Fruit fly (Drosophila melanogaster): ENCODE results near the gene stx.

Gene stx

dm6 chrX:10773562-10773961 is 28.8 kb upstream of the stx start:
- TF ChIP-seq Sin3A (optimal IDR thresholded peaks at IDR 0.05): no peak
- TF ChIP-seq insv (optimal IDR thresholded peaks at IDR 0.05): no peak
- no peak for TF ChIP-seq h (optimal IDR thresholded peaks at IDR 0.05)
- no peak for TF ChIP-seq ttk (optimal IDR thresholded peaks at IDR 0.05)
- TF ChIP-seq psq (optimal IDR thresholded peaks at IDR 0.05): no peak
- TF ChIP-seq Myc (optimal IDR thresholded peaks at IDR 0.05): no peak

- TF ChIP-seq Myc (optimal IDR thresholded peaks at IDR 0.05): no peak
- no peak for TF ChIP-seq psq (optimal IDR thresholded peaks at IDR 0.05)
- no peak for TF ChIP-seq h (optimal IDR thresholded peaks at IDR 0.05)
- TF ChIP-seq Sin3A (optimal IDR thresholded peaks at IDR 0.05): no peak
- TF ChIP-seq insv (optimal IDR thresholded peaks at IDR 0.05): no peak
These were observed 27.9 kb upstream of the stx start for dm6 chrX:10772634-10773033.

dm6 chrX:10771856-10772592 is 27.3 kb upstream of the stx start, which contains the start of gene CG15211:
CG15211 (plus strand) TSS chrX:10772541.
- TF ChIP-seq Sin3A (optimal IDR thresholded peaks at IDR 0.05): no peak
- peak; percentile 37 for TF ChIP-seq insv (optimal IDR thresholded peaks at IDR 0.05)

- TF ChIP-seq ttk (optimal IDR thresholded peaks at IDR 0.05) (no peak), insv (optimal IDR thresholded peaks at IDR 0.05) (no peak), Myc (optimal IDR thresholded peaks at IDR 0.05) (no peak), Sin3A (optimal IDR thresholded peaks at IDR 0.05) (no peak), h (optimal IDR thresholded peaks at IDR 0.05) (no peak), psq (optimal IDR thresholded peaks at IDR 0.05) (no peak)
These were observed 23.4 kb upstream of the stx start, which contains the start of the genes Atg8a and BTBD9 for dm6 chrX:10768043-10768674. Atg8a (minus strand) TSS chrX:10768338. BTBD9 (plus strand) TSS chrX:10768537.

- TF ChIP-seq psq (optimal IDR thresholded peaks at IDR 0.05) (no peak), Myc (optimal IDR thresholded peaks at IDR 0.05) (no peak), Sin3A (optimal IDR thresholded peaks at IDR 0.05) (no peak), ttk (optimal IDR thresholded peaks at IDR 0.05) (no peak)
These were observed 22.7 kb upstream of the stx start for dm6 chrX:10767350-10768005.

dm6 chrX:10766976-10767349 is 22.2 kb upstream of the stx start:
- TF ChIP-seq ttk (optimal IDR thresholded peaks at IDR 0.05): no peak
- no peak for TF ChIP-seq h (optimal IDR thresholded peaks at IDR 0.05)
- TF ChIP-seq Sin3A (optimal IDR thresholded peaks at IDR 0.05): no peak
- TF ChIP-seq Myc (optimal IDR thresholded peaks at IDR 0.05): no peak
- no peak for TF ChIP-seq psq (optimal IDR thresholded peaks at IDR 0.05)
- no peak for TF ChIP-seq insv (optimal IDR thresholded peaks at IDR 0.05)

dm6 chrX:10764206-10764605 is 19.5 kb upstream of the stx start, which contains the start of gene Tango5:
Tango5 (minus strand) TSS chrX:10764413.
- no peak for TF ChIP-seq Myc (optimal IDR thresholded peaks at IDR 0.05)
- no peak for TF ChIP-seq ttk (optimal IDR thresholded peaks at IDR 0.05)
- TF ChIP-seq psq (optimal IDR thresholded peaks at IDR 0.05): no peak
- no peak for TF ChIP-seq Sin3A (optimal IDR thresholded peaks at IDR 0.05)
- TF ChIP-seq h (optimal IDR thresholded peaks at IDR 0.05): no peak

- TF ChIP-seq psq (optimal IDR thresholded peaks at IDR 0.05): no peak
- no peak for TF ChIP-seq ttk (optimal IDR thresholded peaks at IDR 0.05)
- no peak for TF ChIP-seq Sin3A (optimal IDR thresholded peaks at IDR 0.05)
- no peak for TF ChIP-seq h (optimal IDR thresholded peaks at IDR 0.05)
- TF ChIP-seq insv (optimal IDR thresholded peaks at IDR 0.05): no peak
- no peak for TF ChIP-seq Myc (optimal IDR thresholded peaks at IDR 0.05)
These were observed 18.5 kb upstream of the stx start for dm6 chrX:10762959-10763883.

- TF ChIP-seq psq (optimal IDR thresholded peaks at IDR 0.05) (no peak), Sin3A (optimal IDR thresholded peaks at IDR 0.05) (no peak), insv (optimal IDR thresholded peaks at IDR 0.05) (no peak), ttk (optimal IDR thresholded peaks at IDR 0.05) (no peak), h (optimal IDR thresholded peaks at IDR 0.05) (no peak), Myc (optimal IDR thresholded peaks at IDR 0.05) (no peak)
These were observed 17.8 kb upstream of the stx start for dm6 chrX:10762569-10762958.

- TF ChIP-seq Sin3A (optimal IDR thresholded peaks at IDR 0.05) (no peak), insv (optimal IDR thresholded peaks at IDR 0.05) (no peak), ttk (optimal IDR thresholded peaks at IDR 0.05) (no peak), psq (optimal IDR thresholded peaks at IDR 0.05) (no peak), h (optimal IDR thresholded peaks at IDR 0.05) (no peak), Myc (optimal IDR thresholded peaks at IDR 0.05) (no peak)
These were observed 12.9 kb upstream of the stx start, which contains the start of gene Rph for dm6 chrX:10757616-10758078. Rph (minus strand) TSS chrX:10757666.

- TF ChIP-seq h (optimal IDR thresholded peaks at IDR 0.05) (no peak), ttk (optimal IDR thresholded peaks at IDR 0.05) (no peak), psq (optimal IDR thresholded peaks at IDR 0.05) (no peak), Sin3A (optimal IDR thresholded peaks at IDR 0.05) (no peak), Myc (optimal IDR thresholded peaks at IDR 0.05) (no peak), insv (optimal IDR thresholded peaks at IDR 0.05) (no peak)
These were observed 11.4 kb upstream of the stx start for dm6 chrX:10756026-10756561.
